Fruit fly (Drosophila melanogaster) whole organism, embryonic: Measurements from ENCODE around the gene CG5815.

Experiments
- Bdp1 ChIP-seq: fragments of 200-800 bp; sonication (Bioruptor generic); optimal IDR thresholded peaks from 3 replicates; lab custom pipeline; 2016; ENCODE audit warnings: missing biosample characterization, missing genetic modification characterization
- Bteb2 ChIP-seq: fragments of 200-800 bp; sonication (Bioruptor generic); optimal IDR thresholded peaks from 2 replicates; lab custom pipeline; 2016; ENCODE audit warnings: missing biosample characterization, missing genetic modification characterization
- C15 ChIP-seq: fragments of 200-800 bp; sonication (Bioruptor generic); IDR thresholded peaks from 3 replicates; pipeline ENCODE4 v1.3.6; 2022; ENCODE audit warnings: missing biosample characterization, missing genetic modification characterization
- CG10366 ChIP-seq: fragments of 200-800 bp; sonication (Bioruptor generic); IDR thresholded peaks from 2 replicates; pipeline ENCODE4 v1.3.6; 2022; ENCODE audit warnings: missing biosample characterization, missing genetic modification characterization
- CG10462 ChIP-seq: fragments of 200-800 bp; sonication (Bioruptor generic); optimal IDR thresholded peaks from 2 replicates; lab custom pipeline; 2016; ENCODE audit warnings: missing biosample characterization, missing genetic modification characterization
- CG10654 ChIP-seq: fragments of 200-800 bp; sonication (Bioruptor generic); optimal IDR thresholded peaks from 2 replicates; lab custom pipeline; 2016; ENCODE audit warnings: missing biosample characterization, missing genetic modification characterization
- CG11093 ChIP-seq: fragments of 200-800 bp; sonication (Bioruptor generic); IDR thresholded peaks from 3 replicates; pipeline ENCODE4 v1.3.6; 2022; ENCODE audit warnings: missing biosample characterization, missing genetic modification characterization
- CG11247 ChIP-seq: fragments of 200-800 bp; sonication (Bioruptor generic); IDR thresholded peaks from 2 replicates; pipeline ENCODE4 v1.3.6; 2022; ENCODE audit warnings: missing biosample characterization, missing genetic modification characterization
- CG12155 ChIP-seq: fragments of 200-800 bp; sonication (Bioruptor generic); optimal IDR thresholded peaks from 3 replicates; lab custom pipeline; 2016; ENCODE audit warnings: missing biosample characterization, missing genetic modification characterization
- CG15011 ChIP-seq: fragments of 200-800 bp; sonication (Bioruptor generic); optimal IDR thresholded peaks from 3 replicates; lab custom pipeline; 2018; ENCODE audit warnings: missing biosample characterization, mild to moderate bottlenecking, missing genetic modification characterization
- CG15479 ChIP-seq: fragments of 200-800 bp; sonication (Bioruptor generic); optimal IDR thresholded peaks from 3 replicates; lab custom pipeline; 2019; ENCODE audit warnings: missing biosample characterization, mild to moderate bottlenecking, missing genetic modification characterization, moderate library complexity
- CG32767 ChIP-seq: fragments of 200-800 bp; sonication (Bioruptor generic); IDR thresholded peaks from 2 replicates; pipeline ENCODE4 v1.3.6; 2022; ENCODE audit warnings: missing biosample characterization, missing genetic modification characterization
- CG33557 ChIP-seq: fragments of 200-800 bp; sonication (Bioruptor generic); optimal IDR thresholded peaks from 2 replicates; lab custom pipeline; 2019; ENCODE audit warnings: missing biosample characterization, mild to moderate bottlenecking, missing genetic modification characterization, moderate library complexity
- CG4730 ChIP-seq: fragments of 200-800 bp; sonication (Bioruptor generic); IDR thresholded peaks from 2 replicates; pipeline ENCODE4 v1.3.6; 2022; ENCODE audit warnings: missing biosample characterization, missing genetic modification characterization
- CG4820 ChIP-seq: fragments of 200-800 bp; sonication (Bioruptor generic); optimal IDR thresholded peaks from 3 replicates; lab custom pipeline; 2016; ENCODE audit warnings: missing biosample characterization, missing genetic modification characterization
- CG7372 ChIP-seq: fragments of 200-800 bp; sonication (Bioruptor generic); IDR thresholded peaks from 2 replicates; pipeline ENCODE4 v1.3.6; 2022; ENCODE audit warnings: missing biosample characterization, missing genetic modification characterization
- CG7928 ChIP-seq: fragments of 200-800 bp; sonication (Bioruptor generic); optimal IDR thresholded peaks from 2 replicates; lab custom pipeline; 2017; ENCODE audit warnings: missing biosample characterization, mild to moderate bottlenecking, missing genetic modification characterization
- CG8944 ChIP-seq: fragments of 200-800 bp; sonication (Bioruptor generic); optimal IDR thresholded peaks from 3 replicates; lab custom pipeline; 2016; ENCODE audit warnings: missing biosample characterization, missing genetic modification characterization
- CG9817 ChIP-seq: fragments of 200-800 bp; sonication (Bioruptor generic); optimal IDR thresholded peaks from 2 replicates; lab custom pipeline; 2018; ENCODE audit warnings: missing biosample characterization, mild to moderate bottlenecking, missing genetic modification characterization, moderate library complexity
- Dref ChIP-seq: fragments of 200-800 bp; sonication (Bioruptor generic); IDR thresholded peaks from 2 replicates; pipeline ENCODE4 v1.3.6; 2022; ENCODE audit warnings: missing biosample characterization, missing genetic modification characterization
- Ets97D ChIP-seq: fragments of 200-800 bp; sonication (Bioruptor generic); optimal IDR thresholded peaks from 3 replicates; lab custom pipeline; 2016; ENCODE audit warnings: missing biosample characterization, missing genetic modification characterization
- Gug ChIP-seq: fragments of 200-800 bp; sonication (Bioruptor generic); IDR thresholded peaks from 4 replicates; pipeline ENCODE4 v1.3.6; 2022; ENCODE audit warnings: missing biosample characterization, missing genetic modification characterization
- HmgD ChIP-seq: fragments of 200-800 bp; sonication (Bioruptor generic); optimal IDR thresholded peaks from 3 replicates; lab custom pipeline; 2016; ENCODE audit warnings: missing biosample characterization, missing genetic modification characterization
- MESR4 ChIP-seq: fragments of 200-800 bp; sonication (Bioruptor generic); optimal IDR thresholded peaks from 2 replicates; lab custom pipeline; 2018; ENCODE audit warnings: missing biosample characterization, mild to moderate bottlenecking, missing genetic modification characterization, moderate library complexity
- Med ChIP-seq: fragments of 200-800 bp; sonication (Bioruptor generic); peaks from one replicate; lab custom pipeline; 2016; ENCODE audit warnings: missing biosample characterization, missing genetic modification characterization, mild to moderate bottlenecking, inconsistent platforms, moderate library complexity
- Neu2 ChIP-seq: fragments of 200-800 bp; sonication (Bioruptor generic); optimal IDR thresholded peaks from 3 replicates; lab custom pipeline; 2016; ENCODE audit warnings: missing biosample characterization, missing genetic modification characterization, borderline replicate concordance
- Nf-YA ChIP-seq: fragments of 200-800 bp; sonication (Bioruptor generic); IDR thresholded peaks from 2 replicates; pipeline ENCODE4 v1.3.6; 2022; ENCODE audit warnings: missing biosample characterization, missing genetic modification characterization
- Optix ChIP-seq: fragments of 200-800 bp; sonication (Bioruptor generic); IDR thresholded peaks from 3 replicates; pipeline ENCODE4 v1.3.6; 2022; ENCODE audit warnings: missing biosample characterization, missing genetic modification characterization
- Pdp1 ChIP-seq, 2 experiments: fragments of 200-800 bp; sonication (Bioruptor generic); optimal IDR thresholded peaks; 3 replicates each; lab custom pipeline; 2016; ENCODE audit warnings: missing biosample characterization in 2 of 2, missing genetic modification characterization in 2 of 2, mild to moderate bottlenecking in 1 of 2, moderate library complexity in 1 of 2
- Side ChIP-seq: fragments of 200-800 bp; sonication (Bioruptor generic); optimal IDR thresholded peaks from 2 replicates; lab custom pipeline; 2016; ENCODE audit warnings: missing biosample characterization, missing genetic modification characterization
- Six4 ChIP-seq: fragments of 200-800 bp; sonication (Bioruptor generic); optimal IDR thresholded peaks from 2 replicates; lab custom pipeline; 2016; ENCODE audit warnings: missing biosample characterization, missing genetic modification characterization
- TFAM ChIP-seq: fragments of 200-800 bp; sonication (Bioruptor generic); optimal IDR thresholded peaks from 2 replicates; lab custom pipeline; 2017; ENCODE audit warnings: missing biosample characterization, missing genetic modification characterization, inconsistent platforms
- crc ChIP-seq: fragments of 200-800 bp; sonication (Bioruptor generic); optimal IDR thresholded peaks from 2 replicates; lab custom pipeline; 2016; ENCODE audit warnings: missing biosample characterization, missing genetic modification characterization
- crp ChIP-seq, 2 experiments: fragments of 200-800 bp; sonication (Bioruptor generic); optimal IDR thresholded peaks; 2 replicates in 1 of 2; 3 replicates in 1 of 2; lab custom pipeline; 2017; ENCODE audit warnings: missing biosample characterization in 2 of 2, missing genetic modification characterization in 2 of 2, mild to moderate bottlenecking in 1 of 2, moderate library complexity in 1 of 2
- dmrt99B ChIP-seq: fragments of 200-800 bp; sonication (Bioruptor generic); optimal IDR thresholded peaks from 2 replicates; lab custom pipeline; 2018; ENCODE audit warnings: missing biosample characterization, mild to moderate bottlenecking, missing genetic modification characterization, moderate library complexity
- en ChIP-seq: fragments of 200-800 bp; sonication (Bioruptor generic); optimal IDR thresholded peaks from 2 replicates; lab custom pipeline; 2016; ENCODE audit warnings: missing biosample characterization, missing genetic modification characterization
- fru ChIP-seq: fragments of >200 bp; optimal IDR thresholded peaks from 2 replicates; lab custom pipeline; 2017
- ham ChIP-seq: fragments of 200-800 bp; sonication (Bioruptor generic); IDR thresholded peaks from 2 replicates; pipeline ENCODE4 v1.3.6; 2022; ENCODE audit warnings: missing biosample characterization, missing genetic modification characterization
- kah ChIP-seq: fragments of 200-800 bp; sonication (Bioruptor generic); optimal IDR thresholded peaks from 2 replicates; lab custom pipeline; 2018; ENCODE audit warnings: missing biosample characterization, mild to moderate bottlenecking, missing genetic modification characterization
- kay ChIP-seq: fragments of 200-800 bp; sonication (Bioruptor generic); optimal IDR thresholded peaks from 2 replicates; lab custom pipeline; 2016; ENCODE audit warnings: missing biosample characterization, missing genetic modification characterization
- lbe ChIP-seq: fragments of 200-800 bp; sonication (Bioruptor generic); optimal IDR thresholded peaks from 2 replicates; lab custom pipeline; 2016; ENCODE audit warnings: missing biosample characterization, mild to moderate bottlenecking, missing genetic modification characterization
- maf-S ChIP-seq: fragments of 200-800 bp; sonication (Bioruptor generic); optimal IDR thresholded peaks from 2 replicates; lab custom pipeline; 2016; ENCODE audit warnings: missing biosample characterization, missing genetic modification characterization
- pan ChIP-seq, 4 experiments: fragments of >200 bp in 3 of 4; fragments of 200-800 bp in 1 of 4; sonication (Bioruptor generic) in 1 of 4; optimal IDR thresholded peaks in 3 of 4; IDR thresholded peaks in 1 of 4; 2 replicates each; pipeline versions ENCODE4 v1.3.6 to Lab custom; 2017 to 2022; ENCODE audit warnings: missing biosample characterization in 2 of 4, missing genetic modification characterization in 2 of 4, mixed read lengths in 1 of 4
- row ChIP-seq: fragments of 200-800 bp; sonication (Bioruptor generic); IDR thresholded peaks from 3 replicates; pipeline ENCODE4 v1.3.6; 2022; ENCODE audit warnings: missing biosample characterization, missing genetic modification characterization
- sima ChIP-seq: fragments of 200-800 bp; sonication (Bioruptor generic); optimal IDR thresholded peaks from 2 replicates; lab custom pipeline; 2016; ENCODE audit warnings: missing biosample characterization, missing genetic modification characterization
- tup ChIP-seq: fragments of 200-800 bp; sonication (Bioruptor generic); optimal IDR thresholded peaks from 2 replicates; lab custom pipeline; 2016; ENCODE audit warnings: missing biosample characterization, mild to moderate bottlenecking, missing genetic modification characterization, moderate library complexity
- twi ChIP-seq: fragments of 200-800 bp; optimal IDR thresholded peaks from 2 replicates; lab custom pipeline; 2019; ENCODE audit warnings: missing biosample characterization, mild to moderate bottlenecking, missing genetic modification characterization, moderate library complexity
- zen ChIP-seq: fragments of 200-800 bp; sonication (Bioruptor generic); optimal IDR thresholded peaks from 3 replicates; lab custom pipeline; 2018; ENCODE audit warnings: missing biosample characterization, mild to moderate bottlenecking, missing genetic modification characterization, moderate library complexity

The CG5815 gene

dm6 chr3R:27135692-27136641 lies 23.6 kb downstream of the CG5815 start (continued):
- peak; percentile 92 for TF ChIP-seq Med (GFP tag; lab: Kevin White, UChicago)
- TF ChIP-seq ham (GFP tag; lab: Robert Waterston, UW) = no peak
- peak; percentile 68 for TF ChIP-seq Side
- TF ChIP-seq CG10462 = peak; percentile 66
- TF ChIP-seq row (GFP tag; lab: Robert Waterston, UW) = peak; percentile 36; the same call in 1 of the 3 replicates
- TF ChIP-seq CG10654 (GFP tag; lab: Kevin White, UChicago) = peak; percentile 57
- TF ChIP-seq sima (GFP tag; lab: Kevin White, UChicago) = peak; percentile 4
- no peak for TF ChIP-seq Ets97D (GFP tag; lab: Kevin White, UChicago)
- TF ChIP-seq pan (optimal IDR thresholded peaks at IDR 0.05; lab: Kevin White, UChicago) = no peak
- peak in 1 of 2 experiments; percentile 58 for TF ChIP-seq pan (GFP tag; optimal IDR thresholded peaks at IDR 0.05 in 1 of 2, IDR thresholded peaks at IDR 0.05 in 1 of 2)
- peak; percentile 32 for TF ChIP-seq crc
- peak; percentile 32 for TF ChIP-seq kah (GFP tag; lab: Kevin White, UChicago)
- no peak for TF ChIP-seq lbe (GFP tag; lab: Kevin White, UChicago)
- TF ChIP-seq Neu2 (GFP tag; lab: Kevin White, UChicago) = no peak
- TF ChIP-seq Optix (GFP tag; lab: Robert Waterston, UW) = peak; percentile 50; the same call in 1 of the 3 replicates
- TF ChIP-seq fru (lab: Kevin White, UChicago) = no peak
- peak; percentile 41 to 85 for TF ChIP-seq Pdp1 (GFP tag; optimal IDR thresholded peaks at IDR 0.05; lab: Kevin White, UChicago)
- peak; percentile 16 for TF ChIP-seq CG12155 (GFP tag; lab: Kevin White, UChicago)
- TF ChIP-seq CG4730 (GFP tag; lab: Robert Waterston, UW) = 0 out of 2 replicates have a peak, but pooled peaks have one; percentile 9
- TF ChIP-seq CG32767 (GFP tag; lab: Robert Waterston, UW) = peak; percentile 57; the same call in 1 of the 2 replicates
- peak; percentile 13 for TF ChIP-seq maf-S
- TF ChIP-seq kay (GFP tag; lab: Kevin White, UChicago) = peak; percentile 28
- peak; percentile 1 for TF ChIP-seq MESR4 (GFP tag; lab: Kevin White, UChicago)
- TF ChIP-seq HmgD (GFP tag; lab: Kevin White, UChicago) = no peak
- TF ChIP-seq Bdp1 = peak; percentile 52
- peak; percentile 58 for TF ChIP-seq Bteb2 (GFP tag; lab: Kevin White, UChicago)
- peak; percentile 73 for TF ChIP-seq dmrt99B (tag; lab: Kevin White, UChicago)
- TF ChIP-seq C15 (GFP tag; lab: Robert Waterston, UW) = no peak
- peak; percentile 14 for TF ChIP-seq TFAM (GFP tag; lab: Kevin White, UChicago)
- TF ChIP-seq en (GFP tag; lab: Kevin White, UChicago) = peak; percentile 46
- 0 out of 2 replicates have a peak, but pooled peaks have one; percentile 27 for TF ChIP-seq CG7372 (GFP tag; lab: Robert Waterston, UW)
- TF ChIP-seq CG8944 = peak; percentile 46
- TF ChIP-seq Nf-YA = 0 out of 2 replicates have a peak, but pooled peaks have one; percentile 24
- peak; percentile 37; the same call in 1 of the 2 replicates for TF ChIP-seq CG11247 (GFP tag; lab: Robert Waterston, UW)
- peak; percentile 36 for TF ChIP-seq CG4820 (GFP tag; lab: Kevin White, UChicago)
- TF ChIP-seq zen (tag; lab: Kevin White, UChicago) = peak; percentile 75
- TF ChIP-seq tup (GFP tag; lab: Kevin White, UChicago) = peak; percentile 22
- peak; percentile 71 for TF ChIP-seq CG15011 (GFP tag; lab: Kevin White, UChicago)
- TF ChIP-seq Dref (GFP tag; lab: Robert Waterston, UW) = no peak
- peak; percentile 80 for TF ChIP-seq CG33557 (GFP tag; lab: Kevin White, UChicago)
- 0 out of 2 replicates have a peak, but pooled peaks have one; percentile 12 for TF ChIP-seq CG10366
- TF ChIP-seq CG9817 = no peak
- TF ChIP-seq Six4 (GFP tag; lab: Kevin White, UChicago) = peak; percentile 51
- peak; percentile 49; the same call in 1 of the 3 replicates for TF ChIP-seq CG11093
- TF ChIP-seq crp (GFP tag; optimal IDR thresholded peaks at IDR 0.05; lab: Kevin White, UChicago) = peak in 1 of 2 experiments; percentile 9
- TF ChIP-seq CG15479 (GFP tag; lab: Kevin White, UChicago) = peak; percentile 60
- no peak for TF ChIP-seq CG7928 (GFP tag; lab: Kevin White, UChicago)
- TF ChIP-seq Gug (GFP tag; lab: Robert Waterston, UW) = no peak
- peak; percentile 53 for TF ChIP-seq twi (tag; lab: Kevin White, UChicago)
